Worm (Caenorhabditis elegans): Measurements from ENCODE around the gene Y97E10AR.1.

Y97E10AR.1 gene

DNA sequence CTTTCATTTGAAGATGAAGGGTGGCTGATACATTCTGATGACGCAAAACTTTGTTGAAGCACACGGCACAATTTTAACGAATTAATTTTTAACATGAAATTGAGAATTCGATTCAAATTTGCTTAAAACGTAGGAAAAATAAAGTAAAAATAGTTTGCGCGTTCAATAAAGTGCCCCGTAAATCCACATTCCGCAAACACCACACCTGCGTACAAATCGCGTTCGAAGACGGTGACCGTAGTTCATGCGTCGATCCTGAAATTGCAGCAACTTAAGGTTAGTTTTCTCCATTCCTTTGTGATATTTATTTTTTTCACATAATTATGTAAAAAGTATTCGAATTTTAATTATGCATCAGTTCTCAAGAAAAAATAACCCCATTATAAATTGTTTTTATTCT lies 23.5 kb downstream of the Y97E10AR.1 start, which contains the start of gene F43H9.3 (continued):
- no peak for TF ChIP-seq aly-2 (tag; optimal IDR thresholded peaks at IDR 0.05)
- no peak for TF ChIP-seq F49E8.2 (tag; optimal IDR thresholded peaks at IDR 0.05; ENCODE audit: borderline replicate concordance)
- no peak for TF ChIP-seq ceh-32 (tag; optimal IDR thresholded peaks at IDR 0.05; ENCODE audit: poor library complexity)
- no peak for TF ChIP-seq daf-16 (GFP tag; optimal IDR thresholded peaks at IDR 0.05)
- TF ChIP-seq daf-16 (tag; optimal IDR thresholded peaks at IDR 0.05) = no peak
- TF ChIP-seq dmd-6 (GFP tag; IDR thresholded peaks at IDR 0.05) = no peak
- TF ChIP-seq vab-7 (GFP tag; IDR thresholded peaks at IDR 0.05) = no peak
- TF ChIP-seq hif-1 (tag; optimal IDR thresholded peaks at IDR 0.05) = no peak
- TF ChIP-seq skn-1 (tag; optimal IDR thresholded peaks at IDR 0.05) = no peak

DNA sequence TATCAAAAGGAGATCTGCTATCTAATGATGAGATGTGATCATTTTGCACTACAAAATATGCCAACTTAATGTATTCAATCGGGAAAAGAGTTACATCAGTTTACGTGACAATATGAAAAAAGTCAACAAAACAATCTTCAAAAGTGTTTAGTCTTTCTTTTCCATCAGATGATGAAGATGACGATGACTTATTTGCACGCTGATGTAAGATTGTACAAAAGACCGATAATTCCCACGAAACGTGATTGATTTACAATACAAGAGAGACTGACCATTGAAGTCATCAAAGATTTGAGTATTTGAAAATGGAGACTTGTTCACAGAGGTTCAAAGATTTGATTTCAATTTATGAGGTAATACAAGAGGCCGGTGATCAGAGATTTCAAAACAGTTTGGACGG lies 24.0 kb downstream of the Y97E10AR.1 start:
- TF ChIP-seq hlh-30 (tag; optimal IDR thresholded peaks at IDR 0.05; ENCODE audit: insufficient read depth) = peak; percentile 23
- peak; percentile 83 for TF ChIP-seq ztf-7 (tag; optimal IDR thresholded peaks at IDR 0.05)
- TF ChIP-seq nhr-28 (tag; optimal IDR thresholded peaks at IDR 0.05) = peak; percentile 64
- no peak for TF ChIP-seq ceh-44 (GFP tag; IDR thresholded peaks at IDR 0.05)
- TF ChIP-seq saeg-2 (GFP tag; IDR thresholded peaks at IDR 0.05) = no peak
- TF ChIP-seq hif-1 (tag; optimal IDR thresholded peaks at IDR 0.05) = peak in 1 of 2 experiments; percentile 43
- no peak for TF ChIP-seq nhr-10 (tag; optimal IDR thresholded peaks at IDR 0.05)
- TF ChIP-seq lin-13 (GFP tag; optimal IDR thresholded peaks at IDR 0.05) = no peak
- TF ChIP-seq pha-4 (GFP tag; IDR thresholded peaks at IDR 0.05) = no peak
- TF ChIP-seq pha-4 (tag; optimal IDR thresholded peaks at IDR 0.05) = no peak

DNA sequence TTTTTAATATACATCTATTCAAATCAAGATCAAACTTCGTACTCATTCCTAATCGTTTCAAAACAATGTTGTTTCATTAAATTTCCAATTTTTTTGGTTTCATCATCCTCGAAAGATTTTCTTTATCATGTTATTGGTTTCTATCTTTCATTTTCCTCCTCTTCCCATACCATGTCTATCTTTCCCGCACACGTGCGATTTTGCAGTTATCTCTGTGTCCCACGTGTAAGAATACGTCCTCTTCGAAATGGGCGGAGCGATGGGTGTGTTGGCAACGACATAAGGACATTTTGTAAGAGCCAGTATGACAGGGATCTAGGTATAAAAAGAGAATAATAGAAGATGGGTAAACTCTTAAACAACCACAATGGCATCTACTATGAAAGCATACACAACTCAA lies 25.1 kb downstream of the Y97E10AR.1 start, which contains the start of gene F43H9.4:
TSS of gene F43H9.4 (plus strand) at position 366 of the 400 bp plus-strand sequence.
- TF ChIP-seq mxl-3 (GFP tag; optimal IDR thresholded peaks at IDR 0.05) (peak; percentile 99), set-16 (GFP tag; IDR thresholded peaks at IDR 0.05) (no peak), Y75B8A.6 (GFP tag; IDR thresholded peaks at IDR 0.05) (no peak), unc-62 (GFP tag; optimal IDR thresholded peaks at IDR 0.05 in 1 of 2) (peak in 1 of 2 experiments; percentile 99), unc-62 (tag; optimal IDR thresholded peaks at IDR 0.05) (no peak), F44E2.7 (GFP tag; IDR thresholded peaks at IDR 0.05) (no peak), mep-1 (tag; optimal IDR thresholded peaks at IDR 0.05) (peak; percentile 9), Y5F2A.4 (GFP tag; optimal IDR thresholded peaks at IDR 0.05) (no peak), aha-1 (tag) (peak; percentile 71), nhr-48 (tag; optimal IDR thresholded peaks at IDR 0.05) (peak; percentile 73), mdl-1 (tag; optimal IDR thresholded peaks at IDR 0.05) (peak; percentile 79 to 89), hlh-11 (tag; optimal IDR thresholded peaks at IDR 0.05) (peak; percentile 51), daf-16 (GFP tag; optimal IDR thresholded peaks at IDR 0.05) (no peak), daf-16 (tag; optimal IDR thresholded peaks at IDR 0.05) (no peak), nhr-28 (tag; optimal IDR thresholded peaks at IDR 0.05) (peak; percentile 75), dmd-6 (GFP tag; IDR thresholded peaks at IDR 0.05) (peak; percentile 76), zfp-2 (tag; optimal IDR thresholded peaks at IDR 0.05) (no peak), egl-43 (GFP tag; IDR thresholded peaks at IDR 0.05) (no peak), nhr-11 (tag; optimal IDR thresholded peaks at IDR 0.05) (no peak), nhr-41 (GFP tag; IDR thresholded peaks at IDR 0.05) (no peak), hlh-30 (tag; optimal IDR thresholded peaks at IDR 0.05; ENCODE audit: insufficient read depth) (peak; percentile 55), saeg-2 (GFP tag; IDR thresholded peaks at IDR 0.05) (no peak), zag-1 (tag; optimal IDR thresholded peaks at IDR 0.05) (no peak), ZK337.2 (GFP tag; IDR thresholded peaks at IDR 0.05) (no peak), cey-2 (tag; optimal IDR thresholded peaks at IDR 0.05; ENCODE audit: borderline replicate concordance, insufficient read depth) (peak; percentile 86), ceh-20 (GFP tag; IDR thresholded peaks at IDR 0.05) (no peak), egl-27 (tag; optimal IDR thresholded peaks at IDR 0.05) (no peak)
